Worm (Caenorhabditis elegans) whole organism, L1 larva: ENCODE measurements around the gene ZK1290.10.

ENCODE experiments used
- C04F5.9 ChIP-seq: sonication (generic microtip); optimal IDR thresholded peaks from 2 replicates; lab custom pipeline; 2016; ENCODE audit warnings: missing genetic modification characterization, missing compliant biosample characterization
- C34B4.2 ChIP-seq: sonication (generic microtip); optimal IDR thresholded peaks from 2 replicates; lab custom pipeline; 2017; ENCODE audit warnings: mild to moderate bottlenecking, missing genetic modification characterization, missing compliant biosample characterization
- F16B12.6 ChIP-seq: fragments of 150-350 bp; optimal IDR thresholded peaks from 2 replicates; lab custom pipeline; 2014; ENCODE audit warnings: missing biosample characterization, missing genetic modification characterization
- Y116A8C.19 ChIP-seq: sonication (generic microtip); optimal IDR thresholded peaks from 2 replicates; lab custom pipeline; 2016; ENCODE audit warnings: missing compliant biosample characterization, missing genetic modification characterization, borderline replicate concordance
- aha-1 ChIP-seq: fragments of 150-350 bp; optimal IDR thresholded peaks from 2 replicates; lab custom pipeline; 2014; ENCODE audit warnings: missing biosample characterization, missing genetic modification characterization
- ama-1 ChIP-seq: fragments of 150-350 bp; optimal IDR thresholded peaks from 2 replicates; lab custom pipeline; 2014
- blmp-1 ChIP-seq: fragments of 150-350 bp; optimal IDR thresholded peaks from 2 replicates; lab custom pipeline; 2014; ENCODE audit warnings: missing biosample characterization, missing genetic modification characterization
- ceh-82 ChIP-seq, 3 experiments: fragments of 150-350 bp in 1 of 3; sonication (generic microtip) in 2 of 3; optimal IDR thresholded peaks; 2 replicates each; lab custom pipeline; 2014 to 2017; ENCODE audit warnings: missing biosample characterization in 3 of 3, missing genetic modification characterization in 3 of 3
- ceh-88 ChIP-seq: fragments of 200-800 bp; sonication (Bioruptor generic); IDR thresholded peaks from 2 replicates; pipeline ENCODE4 v1.3.6; 2022; ENCODE audit warnings: missing genetic modification characterization, missing compliant biosample characterization
- ceh-90 ChIP-seq: sonication (generic microtip); optimal IDR thresholded peaks from 2 replicates; lab custom pipeline; 2016; ENCODE audit warnings: missing genetic modification characterization, missing compliant biosample characterization
- dpl-1 ChIP-seq, 3 experiments: fragments of 150-350 bp in 2 of 3; sonication (generic microtip) in 1 of 3; optimal IDR thresholded peaks; 2 replicates each; lab custom pipeline; 2014 to 2017; ENCODE audit warnings: missing biosample characterization in 3 of 3, missing genetic modification characterization in 3 of 3, missing genetic modification reagents in 3 of 3
- elt-2 ChIP-seq: sonication (generic microtip); optimal IDR thresholded peaks from 2 replicates; lab custom pipeline; 2016; ENCODE audit warnings: missing genetic modification characterization, mild to moderate bottlenecking, inconsistent platforms, missing compliant biosample characterization, missing genetic modification reagents
- fkh-4 ChIP-seq: sonication (generic microtip); optimal IDR thresholded peaks from 2 replicates; lab custom pipeline; 2016; ENCODE audit warnings: missing compliant biosample characterization, missing genetic modification characterization, borderline replicate concordance
- fos-1 ChIP-seq: fragments of 150-350 bp; optimal IDR thresholded peaks from 2 replicates; lab custom pipeline; 2014; ENCODE audit warnings: missing biosample characterization, missing genetic modification characterization
- irx-1 ChIP-seq: sonication (generic microtip); optimal IDR thresholded peaks from 2 replicates; lab custom pipeline; 2016; ENCODE audit warnings: missing genetic modification characterization, missing compliant biosample characterization
- jun-1 ChIP-seq: fragments of 150-350 bp; optimal IDR thresholded peaks from 2 replicates; lab custom pipeline; 2014; ENCODE audit warnings: missing biosample characterization, missing genetic modification reagents, missing genetic modification characterization
- lin-14 ChIP-seq: fragments of 200-800 bp; sonication (Bioruptor generic); optimal IDR thresholded peaks from 2 replicates; lab custom pipeline; 2018; ENCODE audit warnings: mild to moderate bottlenecking, missing genetic modification characterization, moderate library complexity, missing compliant biosample characterization
- lin-15B ChIP-seq: fragments of 150-350 bp; sonication (generic microtip); optimal IDR thresholded peaks from 3 replicates; lab custom pipeline; 2014; ENCODE audit warnings: missing biosample characterization, missing genetic modification characterization
- mdl-1 ChIP-seq, 2 experiments: fragments of 150-350 bp; optimal IDR thresholded peaks; 2 replicates each; lab custom pipeline; 2014 to 2017; ENCODE audit warnings: missing biosample characterization in 2 of 2, missing genetic modification characterization in 2 of 2, inconsistent platforms in 1 of 2
- nhr-12 ChIP-seq: sonication (generic microtip); optimal IDR thresholded peaks from 2 replicates; lab custom pipeline; 2017; ENCODE audit warnings: missing biosample characterization, missing genetic modification characterization
- nhr-28 ChIP-seq: fragments of 150-350 bp; optimal IDR thresholded peaks from 2 replicates; lab custom pipeline; 2014; ENCODE audit warnings: missing biosample characterization, missing genetic modification characterization
- nhr-71 ChIP-seq: sonication (generic microtip); optimal IDR thresholded peaks from 2 replicates; lab custom pipeline; 2016; ENCODE audit warnings: mild to moderate bottlenecking, missing genetic modification characterization, moderate library complexity, missing compliant biosample characterization
- nhr-76 ChIP-seq: sonication (generic microtip); optimal IDR thresholded peaks from 2 replicates; lab custom pipeline; 2017; ENCODE audit warnings: missing biosample characterization, missing genetic modification characterization
- nhr-90 ChIP-seq: sonication (generic microtip); optimal IDR thresholded peaks from 2 replicates; lab custom pipeline; 2016; ENCODE audit warnings: mild to moderate bottlenecking, missing genetic modification characterization, missing compliant biosample characterization; ENCODE audit not compliant: poor library complexity
- pag-3 ChIP-seq: sonication (generic microtip); optimal IDR thresholded peaks from 2 replicates; lab custom pipeline; 2017; ENCODE audit warnings: missing genetic modification characterization, mild to moderate bottlenecking, missing compliant biosample characterization, antibody characterized with exemption, borderline replicate concordance; ENCODE audit not compliant: insufficient read depth
- pax-3 ChIP-seq: fragments of 200-800 bp; sonication (Bioruptor generic); optimal IDR thresholded peaks from 2 replicates; lab custom pipeline; 2018; ENCODE audit warnings: mild to moderate bottlenecking, missing genetic modification characterization, moderate library complexity, missing compliant biosample characterization
- pqm-1 ChIP-seq: sonication (generic microtip); optimal IDR thresholded peaks from 3 replicates; lab custom pipeline; 2017; ENCODE audit warnings: missing biosample characterization, missing genetic modification characterization
- rnt-1 ChIP-seq: sonication (generic microtip); optimal IDR thresholded peaks from 2 replicates; lab custom pipeline; 2016; ENCODE audit warnings: mild to moderate bottlenecking, missing genetic modification characterization, moderate library complexity, missing compliant biosample characterization
- sox-4 ChIP-seq: sonication (generic microtip); optimal IDR thresholded peaks from 2 replicates; lab custom pipeline; 2016; ENCODE audit warnings: missing genetic modification characterization, missing compliant biosample characterization
- sptf-1 ChIP-seq: fragments of 150-350 bp; optimal IDR thresholded peaks from 2 replicates; lab custom pipeline; 2014; ENCODE audit warnings: missing biosample characterization, missing genetic modification characterization
- tlp-1 ChIP-seq: fragments of 150-350 bp; optimal IDR thresholded peaks from 2 replicates; lab custom pipeline; 2014; ENCODE audit warnings: missing biosample characterization, missing genetic modification characterization
- unc-130 ChIP-seq: fragments of 150-350 bp; optimal IDR thresholded peaks from 2 replicates; lab custom pipeline; 2017; ENCODE audit warnings: missing biosample characterization, missing genetic modification characterization, inconsistent platforms
- unc-30 ChIP-seq: sonication (generic microtip); optimal IDR thresholded peaks from 2 replicates; lab custom pipeline; 2017; ENCODE audit warnings: missing biosample characterization, missing genetic modification characterization
- unc-62 ChIP-seq: fragments of 150-350 bp; optimal IDR thresholded peaks from 2 replicates; lab custom pipeline; 2014; ENCODE audit warnings: missing biosample characterization, missing genetic modification reagents, missing genetic modification characterization
- unc-98 ChIP-seq: fragments of 200-800 bp; sonication (Bioruptor generic); IDR thresholded peaks from 2 replicates; pipeline ENCODE4 v1.3.6; 2022; ENCODE audit warnings: missing genetic modification characterization, missing compliant biosample characterization
- vab-15 ChIP-seq: sonication (generic microtip); optimal IDR thresholded peaks from 2 replicates; lab custom pipeline; 2017; ENCODE audit warnings: missing genotype, mild to moderate bottlenecking, missing genetic modification characterization, missing compliant biosample characterization
- zag-1 ChIP-seq: fragments of 150-350 bp; optimal IDR thresholded peaks from 2 replicates; lab custom pipeline; 2014; ENCODE audit warnings: missing biosample characterization, missing genetic modification characterization
- zip-4 ChIP-seq: fragments of 200-800 bp; sonication (Bioruptor generic); optimal IDR thresholded peaks from 2 replicates; lab custom pipeline; 2018; ENCODE audit warnings: mild to moderate bottlenecking, missing genetic modification characterization, moderate library complexity, missing compliant biosample characterization
- ztf-4 ChIP-seq: fragments of 150-350 bp; optimal IDR thresholded peaks from 2 replicates; lab custom pipeline; 2014; ENCODE audit warnings: missing biosample characterization, missing genetic modification characterization

Gene ZK1290.10

ce11 chrII:7549035-7549434 lies 4.7 kb downstream of the ZK1290.10 start, which contains the start of gene tph-1:
Gene tph-1 (plus strand): TSS chrII:7549335.
- TF ChIP-seq blmp-1 (tag; lab: Kevin White, UChicago) (no peak), vab-15 (tag; lab: Kevin White, UChicago) (no peak), nhr-90 (tag; lab: Kevin White, UChicago) (no peak)

ce11 chrII:7548044-7548443 lies 5.7 kb downstream of the ZK1290.10 start, which contains the start of gene fbxa-224:
Gene fbxa-224 (minus strand): TSS chrII:7548144.
- TF ChIP-seq Y116A8C.19 (tag; lab: Kevin White, UChicago) (no peak), C04F5.9 (tag; lab: Kevin White, UChicago) (no peak), dpl-1 (GFP tag; optimal IDR thresholded peaks at IDR 0.05; lab: Kevin White, UChicago) (no peak), pax-3 (no peak), C34B4.2 (tag; lab: Kevin White, UChicago) (no peak), ceh-82 (tag; optimal IDR thresholded peaks at IDR 0.05; lab: Kevin White, UChicago) (no peak), pqm-1 (tag; lab: Kevin White, UChicago) (no peak), lin-14 (GFP tag; lab: Kevin White, UChicago) (no peak), nhr-28 (tag; lab: Kevin White, UChicago) (no peak), ztf-4 (no peak), fkh-4 (tag; lab: Kevin White, UChicago) (no peak), mdl-1 (tag; optimal IDR thresholded peaks at IDR 0.05; lab: Kevin White, UChicago) (no peak), unc-62 (no peak), ceh-90 (no peak), nhr-71 (no peak), unc-30 (tag; lab: Kevin White, UChicago) (no peak), F16B12.6 (tag; lab: Kevin White, UChicago) (no peak), sox-4 (no peak), sptf-1 (no peak)

DNA sequence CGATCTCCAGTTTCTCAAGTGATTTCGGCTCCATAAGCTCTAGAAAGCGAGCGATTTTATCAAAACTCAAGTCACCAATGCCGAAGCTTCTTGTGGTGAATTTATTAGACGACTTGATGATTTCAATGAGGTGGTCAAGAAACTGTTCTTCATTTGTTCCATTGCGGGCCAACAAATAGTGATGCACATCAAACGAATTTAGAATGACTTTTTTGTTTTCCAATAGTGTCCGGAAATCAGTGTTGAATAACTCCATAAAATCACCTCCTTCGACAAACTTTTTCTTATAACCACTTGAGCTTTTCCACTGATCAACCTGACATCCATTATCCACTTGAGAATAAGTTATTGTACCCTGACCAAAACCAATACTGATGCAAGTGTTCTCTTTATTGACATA lies 6.4 kb downstream of the ZK1290.10 start:
- no peak for TF ChIP-seq nhr-76 (tag; lab: Kevin White, UChicago)
- no peak for TF ChIP-seq ceh-88
- TF ChIP-seq C04F5.9 (tag; lab: Kevin White, UChicago) = no peak
- TF ChIP-seq irx-1 (tag; lab: Kevin White, UChicago) = no peak
- no peak for TF ChIP-seq fos-1 (tag; lab: Kevin White, UChicago)
- TF ChIP-seq zag-1 = no peak
- TF ChIP-seq dpl-1 (GFP tag; optimal IDR thresholded peaks at IDR 0.05; lab: Kevin White, UChicago) = no peak
- TF ChIP-seq nhr-71 = no peak
- TF ChIP-seq elt-2 (tag; lab: Kevin White, UChicago) = no peak
- TF ChIP-seq unc-62 = no peak
- TF ChIP-seq jun-1 (tag; lab: Kevin White, UChicago) = no peak
- TF ChIP-seq nhr-28 (tag; lab: Kevin White, UChicago) = no peak
- TF ChIP-seq nhr-12 (tag; lab: Kevin White, UChicago) = no peak
- no peak for TF ChIP-seq lin-15B (tag; lab: Kevin White, UChicago)
- TF ChIP-seq zip-4 = no peak
- no peak for TF ChIP-seq pag-3
- no peak for TF ChIP-seq tlp-1 (tag; lab: Kevin White, UChicago)
- no peak for TF ChIP-seq rnt-1 (tag; lab: Kevin White, UChicago)
- TF ChIP-seq unc-130 (tag; lab: Kevin White, UChicago) = no peak
- no peak for TF ChIP-seq unc-98

ce11 chrII:7545364-7545763 lies 8.3 kb downstream of the ZK1290.10 start:
- TF ChIP-seq ama-1 (peak; percentile 85), unc-30 (tag; lab: Kevin White, UChicago) (no peak), aha-1 (tag; lab: Kevin White, UChicago) (no peak), ztf-4 (peak; percentile 17), blmp-1 (tag; lab: Kevin White, UChicago) (peak; percentile 97)
